Worm (Caenorhabditis elegans): ENCODE results near the gene rars-2.
A peak's percentile ranks its signal among the peaks of the same experiment; 100 is the strongest.

rars-2 gene

ce11 chrII:6158111-6158510 lies 32.8 kb downstream of the rars-2 start:
- TF ChIP-seq unc-62 (GFP tag; optimal IDR thresholded peaks at IDR 0.05 in 1 of 2), result peak in 1 of 2 experiments; percentile 95
- no peak for TF ChIP-seq unc-62 (tag; optimal IDR thresholded peaks at IDR 0.05)
- no peak for TF ChIP-seq pha-4 (GFP tag; IDR thresholded peaks at IDR 0.05)
- TF ChIP-seq pha-4 (tag; optimal IDR thresholded peaks at IDR 0.05), result no peak

- TF ChIP-seq aha-1 (tag) (no peak), hmg-1.1 (GFP tag; IDR thresholded peaks at IDR 0.05) (no peak), unc-39 (tag; optimal IDR thresholded peaks at IDR 0.05) (no peak), ztf-11 (tag; optimal IDR thresholded peaks at IDR 0.05) (no peak), nhr-237 (tag; optimal IDR thresholded peaks at IDR 0.05) (no peak), daf-16 (GFP tag; optimal IDR thresholded peaks at IDR 0.05) (no peak), daf-16 (tag; optimal IDR thresholded peaks at IDR 0.05) (no peak), attf-4 (tag; optimal IDR thresholded peaks at IDR 0.05) (no peak), set-16 (GFP tag; IDR thresholded peaks at IDR 0.05) (no peak), ctbp-1 (GFP tag; IDR thresholded peaks at IDR 0.05) (no peak), gei-8 (GFP tag; optimal IDR thresholded peaks at IDR 0.05) (no peak)
Measured at ce11 chrII:6160994-6161393, 35.6 kb downstream of the rars-2 start, which contains the start of gene exp-1. exp-1 (minus strand) TSS chrII:6161094.

ce11 chrII:6165152-6165551 lies 39.8 kb downstream of the rars-2 start:
- TF ChIP-seq saeg-2 (GFP tag; IDR thresholded peaks at IDR 0.05) (no peak), gei-8 (GFP tag; optimal IDR thresholded peaks at IDR 0.05) (no peak), sdz-12 (GFP tag; optimal IDR thresholded peaks at IDR 0.05) (no peak), daf-8 (GFP tag; IDR thresholded peaks at IDR 0.05) (no peak), ceh-28 (tag; optimal IDR thresholded peaks at IDR 0.05) (no peak), nhr-11 (tag; optimal IDR thresholded peaks at IDR 0.05) (no peak), egl-27 (tag; optimal IDR thresholded peaks at IDR 0.05) (no peak), nhr-48 (tag; optimal IDR thresholded peaks at IDR 0.05) (no peak), daf-16 (GFP tag; optimal IDR thresholded peaks at IDR 0.05) (no peak), daf-16 (tag; optimal IDR thresholded peaks at IDR 0.05) (no peak), lin-29 (GFP tag; IDR thresholded peaks at IDR 0.05) (no peak), pqm-1 (tag; optimal IDR thresholded peaks at IDR 0.05) (no peak), snpc-1.2 (GFP tag; IDR thresholded peaks at IDR 0.05) (no peak), fkh-10 (GFP tag; optimal IDR thresholded peaks at IDR 0.05) (peak; percentile 15), vab-7 (GFP tag; IDR thresholded peaks at IDR 0.05) (no peak), ces-1 (GFP tag; optimal IDR thresholded peaks at IDR 0.05) (peak; percentile 20), tra-1 (GFP tag; IDR thresholded peaks at IDR 0.05) (no peak), cey-2 (tag; optimal IDR thresholded peaks at IDR 0.05; ENCODE audit: borderline replicate concordance, insufficient read depth) (no peak)

- TF ChIP-seq fos-1 (tag; optimal IDR thresholded peaks at IDR 0.05) (no peak), skn-1 (tag; optimal IDR thresholded peaks at IDR 0.05) (no peak), nhr-111 (GFP tag; optimal IDR thresholded peaks at IDR 0.05) (no peak), Y5F2A.4 (GFP tag; optimal IDR thresholded peaks at IDR 0.05) (no peak), nhr-76 (tag; optimal IDR thresholded peaks at IDR 0.05) (no peak), ceh-28 (tag; optimal IDR thresholded peaks at IDR 0.05) (no peak), lin-15B (tag; optimal IDR thresholded peaks at IDR 0.05) (no peak), daf-8 (GFP tag; IDR thresholded peaks at IDR 0.05) (no peak), T26A8.4 (GFP tag; IDR thresholded peaks at IDR 0.05) (no peak), spr-3 (GFP tag; optimal IDR thresholded peaks at IDR 0.05) (no peak), mep-1 (tag; optimal IDR thresholded peaks at IDR 0.05) (no peak), unc-39 (tag; optimal IDR thresholded peaks at IDR 0.05) (no peak)
Measured at ce11 chrII:6168714-6169113, 43.4 kb downstream of the rars-2 start.
